Worm (Caenorhabditis elegans): ENCODE results near the gene F55A11.4.

ce11 chrV:11800486-11800885, 30.2 kb downstream of the F55A11.4 start:
- TF ChIP-seq ref-1 (GFP tag; conservative IDR thresholded peaks at IDR 0.05): no peak
- TF ChIP-seq med-1 (GFP tag; optimal IDR thresholded peaks at IDR 0.05; ENCODE audit: insufficient read depth): no peak
- no peak for TF ChIP-seq cog-1 (tag; optimal IDR thresholded peaks at IDR 0.05)
- no peak for TF ChIP-seq tab-1 (GFP tag; IDR thresholded peaks at IDR 0.05)
- no peak for TF ChIP-seq ztf-29 (GFP tag; IDR thresholded peaks at IDR 0.05)

Data from whole organism, midembryonic.